Fruit fly (Drosophila melanogaster): ENCODE results near the gene CG31266.

Gene CG31266

DNA sequence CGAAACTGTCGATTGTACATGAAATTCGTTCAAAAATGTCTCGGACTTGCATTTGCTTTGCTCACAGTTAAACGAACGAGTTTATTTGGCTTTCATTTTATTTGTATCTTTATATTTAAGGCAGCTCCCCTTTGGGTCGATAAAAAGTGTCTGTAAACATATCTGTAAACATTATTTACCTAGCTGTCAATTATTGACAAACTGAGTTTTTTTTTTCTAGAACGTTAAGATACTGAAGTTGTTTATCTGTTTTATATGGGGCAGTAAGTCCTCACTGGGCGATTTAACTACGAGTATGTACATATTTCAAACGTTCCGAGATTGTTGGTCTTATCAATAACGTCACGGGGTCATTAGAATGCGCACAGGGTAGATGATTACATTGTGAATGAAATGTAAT is 16.8 kb upstream of the CG31266 start (continued):
- TF ChIP-seq CG11456 (GFP tag; IDR thresholded peaks at IDR 0.05) (no peak), mld (GFP tag; IDR thresholded peaks at IDR 0.05; ENCODE audit: partially characterized antibody) (no peak), HLH3B (GFP tag; IDR thresholded peaks at IDR 0.05) (no peak), CG9215 (GFP tag; IDR thresholded peaks at IDR 0.05) (no peak), tin (GFP tag; optimal IDR thresholded peaks at IDR 0.05) (no peak), CG13894 (tag; optimal IDR thresholded peaks at IDR 0.05) (no peak), dpn (GFP tag; optimal IDR thresholded peaks at IDR 0.05) (no peak), CG11398 (GFP tag; optimal IDR thresholded peaks at IDR 0.05) (no peak), tgo (GFP tag; IDR thresholded peaks at IDR 0.05) (no peak), Doc2 (GFP tag; IDR thresholded peaks at IDR 0.05) (no peak), Max (GFP tag; optimal IDR thresholded peaks at IDR 0.05) (no peak), kni (GFP tag; optimal IDR thresholded peaks at IDR 0.05) (peak; percentile 62), CG12236 (GFP tag; optimal IDR thresholded peaks at IDR 0.05) (no peak), CG30403 (GFP tag; optimal IDR thresholded peaks at IDR 0.05) (no peak), dysf (GFP tag; IDR thresholded peaks at IDR 0.05) (no peak), danr (GFP tag; IDR thresholded peaks at IDR 0.05) (no peak), CG6683 (GFP tag; optimal IDR thresholded peaks at IDR 0.05) (no peak), zen (tag; optimal IDR thresholded peaks at IDR 0.05) (no peak), bowl (GFP tag; IDR thresholded peaks at IDR 0.05) (no peak), jing (GFP tag; optimal IDR thresholded peaks at IDR 0.05) (no peak), CG15696 (tag; optimal IDR thresholded peaks at IDR 0.05) (peak; percentile 50), CG12155 (GFP tag; optimal IDR thresholded peaks at IDR 0.05) (no peak), CG3726 (GFP tag; IDR thresholded peaks at IDR 0.05) (no peak), CG4730 (GFP tag; IDR thresholded peaks at IDR 0.05) (no peak), Hand (GFP tag; optimal IDR thresholded peaks at IDR 0.05) (no peak), vvl (GFP tag; IDR thresholded peaks at IDR 0.05) (no peak), Hr3 (GFP tag; optimal IDR thresholded peaks at IDR 0.05) (no peak), gem (tag; optimal IDR thresholded peaks at IDR 0.05) (no peak), CG2875 (GFP tag; optimal IDR thresholded peaks at IDR 0.05) (peak; percentile 37), Dad (GFP tag; optimal IDR thresholded peaks at IDR 0.05) (no peak), CG3407 (GFP tag; optimal IDR thresholded peaks at IDR 0.05) (peak; percentile 55), D19B (GFP tag; optimal IDR thresholded peaks at IDR 0.05) (no peak), Taf1 (GFP tag; IDR thresholded peaks at IDR 0.05) (no peak), Hr39 (optimal IDR thresholded peaks at IDR 0.05) (no peak), CG3995 (GFP tag; optimal IDR thresholded peaks at IDR 0.05) (no peak), dm (GFP tag; optimal IDR thresholded peaks at IDR 0.05) (no peak), Neu2 (GFP tag; optimal IDR thresholded peaks at IDR 0.05; ENCODE audit: borderline replicate concordance) (no peak), lbe (GFP tag; optimal IDR thresholded peaks at IDR 0.05) (peak; percentile 45), pho (GFP tag; optimal IDR thresholded peaks at IDR 0.05) (no peak), CG4360 (GFP tag; IDR thresholded peaks at IDR 0.05) (no peak), zf30C (GFP tag; optimal IDR thresholded peaks at IDR 0.05) (no peak), ci (GFP tag; IDR thresholded peaks at IDR 0.05) (no peak), Rfx (GFP tag; IDR thresholded peaks at IDR 0.05) (no peak; the same call in 1 of the 2 replicates), tap (tag; optimal IDR thresholded peaks at IDR 0.05) (no peak), ssp (GFP tag; IDR thresholded peaks at IDR 0.05) (no peak), Asciz (GFP tag; optimal IDR thresholded peaks at IDR 0.05) (peak; percentile 50), stwl (tag; optimal IDR thresholded peaks at IDR 0.05) (no peak), MESR4 (GFP tag; optimal IDR thresholded peaks at IDR 0.05) (no peak), CG8359 (GFP tag; optimal IDR thresholded peaks at IDR 0.05; ENCODE audit: borderline replicate concordance) (no peak), scrt (GFP tag; optimal IDR thresholded peaks at IDR 0.05) (no peak), bsh (GFP tag; optimal IDR thresholded peaks at IDR 0.05) (no peak), CG12942 (GFP tag; optimal IDR thresholded peaks at IDR 0.05) (no peak), CG30020 (tag; optimal IDR thresholded peaks at IDR 0.05) (no peak)
